Fruit fly (Drosophila melanogaster) whole organism, embryonic: Measurements from ENCODE around the gene jagn.

Experiments
- Adf1 ChIP-seq: fragments of 200-800 bp; sonication (Bioruptor generic); IDR thresholded peaks from 2 replicates; pipeline ENCODE4 v1.3.6; 2022; ENCODE audit warnings: missing biosample characterization, missing genetic modification characterization
- Asciz ChIP-seq: fragments of 200-800 bp; sonication (Bioruptor generic); optimal IDR thresholded peaks from 2 replicates; lab custom pipeline; 2017; ENCODE audit warnings: missing biosample characterization, mild to moderate bottlenecking, missing genetic modification characterization, missing genetic modification reagents
- C15 ChIP-seq: fragments of 200-800 bp; sonication (Bioruptor generic); IDR thresholded peaks from 3 replicates; pipeline ENCODE4 v1.3.6; 2022; ENCODE audit warnings: missing biosample characterization, missing genetic modification characterization
- CG12391 ChIP-seq: fragments of 200-800 bp; sonication (Bioruptor generic); optimal IDR thresholded peaks from 3 replicates; lab custom pipeline; 2018; ENCODE audit warnings: missing biosample characterization, mild to moderate bottlenecking, missing genetic modification characterization, moderate library complexity
- CG15514 ChIP-seq: fragments of 200-800 bp; sonication (Bioruptor generic); optimal IDR thresholded peaks from 3 replicates; lab custom pipeline; 2017; ENCODE audit warnings: missing biosample characterization, missing genetic modification characterization, mild to moderate bottlenecking, moderate library complexity, missing genetic modification reagents
- Oaz ChIP-seq: fragments of 200-800 bp; sonication (Bioruptor generic); IDR thresholded peaks from 2 replicates; pipeline ENCODE4 v1.3.6; 2022; ENCODE audit warnings: missing biosample characterization, missing genetic modification characterization
- Ptx1 ChIP-seq: fragments of 200-800 bp; sonication (Bioruptor generic); IDR thresholded peaks from 2 replicates; pipeline ENCODE4 v1.3.6; 2022; ENCODE audit warnings: missing biosample characterization, missing genetic modification characterization
- Tbp ChIP-seq: fragments of >200 bp; optimal IDR thresholded peaks from 2 replicates; lab custom pipeline; 2018; ENCODE audit warnings: missing biosample characterization, missing genetic modification characterization
- pho ChIP-seq: fragments of 200-800 bp; sonication (Bioruptor generic); optimal IDR thresholded peaks from 2 replicates; lab custom pipeline; 2016; ENCODE audit warnings: missing biosample characterization, missing genetic modification characterization
- tio ChIP-seq: fragments of 200-800 bp; sonication (Bioruptor generic); optimal IDR thresholded peaks from 2 replicates; lab custom pipeline; 2017; ENCODE audit warnings: missing biosample characterization, missing genetic modification characterization, inconsistent platforms
- ttk ChIP-seq: fragments of 200-800 bp; sonication (Bioruptor generic); IDR thresholded peaks from 2 replicates; pipeline ENCODE4 v2.1.2; 2022; ENCODE audit warnings: missing biosample characterization, missing genetic modification characterization

dm6 chr3R:5733181-5733580, 45.9 kb upstream of the jagn start, which contains the start of gene CG1239:
- TF ChIP-seq Asciz (GFP tag; lab: Kevin White, UChicago) (no peak), Tbp (no peak), CG12391 (tag; lab: Kevin White, UChicago) (no peak), CG15514 (GFP tag; lab: Kevin White, UChicago) (no peak), tio (GFP tag; lab: Kevin White, UChicago) (no peak), Oaz (no peak), Adf1 (GFP tag; lab: Robert Waterston, UW) (no peak), C15 (GFP tag; lab: Robert Waterston, UW) (no peak), pho (no peak), ttk (GFP tag; lab: Robert Waterston, UW) (no peak), Ptx1 (no peak)
